Worm (Caenorhabditis elegans) whole organism, L1 larva: ENCODE data around the gene D1054.10.

Source experiments
- C04F5.9 ChIP-seq: sonication (generic microtip); optimal IDR thresholded peaks from 2 replicates; lab custom pipeline; 2016; ENCODE audit warnings: missing genetic modification characterization, missing compliant biosample characterization
- blmp-1 ChIP-seq: fragments of 150-350 bp; optimal IDR thresholded peaks from 2 replicates; lab custom pipeline; 2014; ENCODE audit warnings: missing biosample characterization, missing genetic modification characterization
- lir-3 ChIP-seq: sonication (generic microtip); optimal IDR thresholded peaks from 2 replicates; lab custom pipeline; 2016; ENCODE audit warnings: mild to moderate bottlenecking, missing genetic modification characterization, moderate library complexity, missing compliant biosample characterization; ENCODE audit not compliant: poor library complexity
- lsy-2 ChIP-seq, 2 experiments: fragments of 150-350 bp; optimal IDR thresholded peaks; 2 replicates each; lab custom pipeline; 2014; ENCODE audit warnings: missing biosample characterization in 2 of 2, missing genetic modification characterization in 2 of 2
- nhr-11 ChIP-seq: fragments of 150-350 bp; optimal IDR thresholded peaks from 2 replicates; lab custom pipeline; 2014; ENCODE audit warnings: missing biosample characterization, missing genetic modification characterization
- tbx-2 ChIP-seq: sonication (generic microtip); optimal IDR thresholded peaks from 2 replicates; lab custom pipeline; 2016; ENCODE audit warnings: missing genetic modification characterization, missing compliant biosample characterization
- unc-130 ChIP-seq: fragments of 150-350 bp; optimal IDR thresholded peaks from 2 replicates; lab custom pipeline; 2017; ENCODE audit warnings: missing biosample characterization, missing genetic modification characterization, inconsistent platforms
- unc-62 ChIP-seq: fragments of 150-350 bp; optimal IDR thresholded peaks from 2 replicates; lab custom pipeline; 2014; ENCODE audit warnings: missing biosample characterization, missing genetic modification reagents, missing genetic modification characterization

- TF ChIP-seq C04F5.9 (tag; lab: Kevin White, UChicago) (no peak), unc-130 (tag; lab: Kevin White, UChicago) (no peak), lir-3 (tag; lab: Kevin White, UChicago) (no peak), blmp-1 (tag; lab: Kevin White, UChicago) (no peak), unc-62 (no peak), lsy-2 (tag; optimal IDR thresholded peaks at IDR 0.05; lab: Kevin White, UChicago) (no peak), nhr-11 (tag; lab: Kevin White, UChicago) (no peak), tbx-2 (no peak)
Observed at ce11 chrV:10771390-10771789, 21.3 kb downstream of the D1054.10 start, which contains the start of gene D1054.3.
